Fruit fly (Drosophila melanogaster) whole organism, embryonic: ENCODE data around the gene CG2256.

ENCODE experiments used
- Ada2b ChIP-seq: fragments of 200-800 bp; sonication (Bioruptor generic); IDR thresholded peaks from 2 replicates; pipeline ENCODE4 v1.3.6; 2022; ENCODE audit warnings: missing biosample characterization, missing genetic modification characterization
- Adf1 ChIP-seq: fragments of 200-800 bp; sonication (Bioruptor generic); IDR thresholded peaks from 2 replicates; pipeline ENCODE4 v1.3.6; 2022; ENCODE audit warnings: missing biosample characterization, missing genetic modification characterization
- Aef1 ChIP-seq: fragments of 200-800 bp; sonication (Bioruptor generic); IDR thresholded peaks from 3 replicates; pipeline ENCODE4 v1.3.6; 2022; ENCODE audit warnings: missing biosample characterization, missing genetic modification characterization
- Antp ChIP-seq: fragments of 200-800 bp; sonication (Bioruptor generic); optimal IDR thresholded peaks from 3 replicates; lab custom pipeline; 2016; ENCODE audit warnings: missing biosample characterization, missing genetic modification characterization
- Atf6 ChIP-seq: fragments of 200-800 bp; sonication (Bioruptor generic); IDR thresholded peaks from 2 replicates; pipeline ENCODE4 v1.3.6; 2022; ENCODE audit warnings: missing biosample characterization, missing genetic modification characterization
- B-H1 ChIP-seq: fragments of 200-800 bp; sonication (Bioruptor generic); IDR thresholded peaks from 3 replicates; pipeline ENCODE4 v1.3.6; 2022; ENCODE audit warnings: missing biosample characterization, missing genetic modification characterization
- B-H2 ChIP-seq: fragments of 200-800 bp; sonication (Bioruptor generic); optimal IDR thresholded peaks from 2 replicates; lab custom pipeline; 2018; ENCODE audit warnings: missing biosample characterization, mild to moderate bottlenecking, missing genetic modification characterization
- CG10267 ChIP-seq: fragments of 200-800 bp; sonication (Bioruptor generic); optimal IDR thresholded peaks from 2 replicates; lab custom pipeline; 2018; ENCODE audit warnings: missing biosample characterization, mild to moderate bottlenecking, missing genetic modification characterization, moderate library complexity
- CG2129 ChIP-seq: fragments of 200-800 bp; sonication (Bioruptor generic); IDR thresholded peaks from 2 replicates; pipeline ENCODE4 v1.3.6; 2022; ENCODE audit warnings: missing biosample characterization, missing genetic modification characterization; ENCODE audit not compliant: partially characterized antibody
- CG30403 ChIP-seq: fragments of 200-800 bp; sonication (Bioruptor generic); optimal IDR thresholded peaks from 3 replicates; lab custom pipeline; 2016; ENCODE audit warnings: missing biosample characterization, missing genetic modification characterization
- CG7357 ChIP-seq: fragments of 200-800 bp; sonication (Bioruptor generic); IDR thresholded peaks from 3 replicates; pipeline ENCODE4 v1.3.6; 2022; ENCODE audit warnings: missing biosample characterization, missing genetic modification characterization
- CG7786 ChIP-seq: fragments of 200-800 bp; sonication (Bioruptor generic); optimal IDR thresholded peaks from 2 replicates; lab custom pipeline; 2016; ENCODE audit warnings: missing biosample characterization, missing genetic modification characterization
- CG7839 ChIP-seq: fragments of 200-800 bp; sonication (Bioruptor generic); optimal IDR thresholded peaks from 3 replicates; lab custom pipeline; 2018; ENCODE audit warnings: missing biosample characterization, mild to moderate bottlenecking, missing genetic modification characterization, moderate library complexity
- CG9609 ChIP-seq: fragments of 200-800 bp; sonication (Bioruptor generic); optimal IDR thresholded peaks from 3 replicates; lab custom pipeline; 2016; ENCODE audit warnings: missing biosample characterization, missing genetic modification characterization
- CG9727 ChIP-seq: fragments of 200-800 bp; sonication (Bioruptor generic); optimal IDR thresholded peaks from 3 replicates; lab custom pipeline; 2017; ENCODE audit warnings: missing biosample characterization, mild to moderate bottlenecking, missing genetic modification characterization
- Dbx ChIP-seq: fragments of 200-800 bp; sonication (Bioruptor generic); IDR thresholded peaks from 3 replicates; pipeline ENCODE4 v1.3.6; 2022; ENCODE audit warnings: missing biosample characterization, missing genetic modification characterization
- E2f2 ChIP-seq: fragments of 200-800 bp; sonication (Bioruptor generic); IDR thresholded peaks from 2 replicates; pipeline ENCODE4 v1.3.6; 2022; ENCODE audit warnings: missing biosample characterization, missing genetic modification characterization
- Gug ChIP-seq: fragments of 200-800 bp; sonication (Bioruptor generic); IDR thresholded peaks from 4 replicates; pipeline ENCODE4 v1.3.6; 2022; ENCODE audit warnings: missing biosample characterization, missing genetic modification characterization
- Hmr ChIP-seq: fragments of 200-800 bp; sonication (Bioruptor generic); optimal IDR thresholded peaks from 3 replicates; lab custom pipeline; 2017; ENCODE audit warnings: mild to moderate bottlenecking, missing biosample characterization, missing genetic modification reagents, missing genetic modification characterization
- Hr3 ChIP-seq: fragments of 200-800 bp; sonication (Bioruptor generic); optimal IDR thresholded peaks from 3 replicates; lab custom pipeline; 2016; ENCODE audit warnings: missing biosample characterization, missing genetic modification characterization
- Hsf ChIP-seq: fragments of 200-800 bp; sonication (Bioruptor generic); optimal IDR thresholded peaks from 3 replicates; lab custom pipeline; 2016; ENCODE audit warnings: missing biosample characterization, missing genetic modification characterization
- Med ChIP-seq: fragments of 200-800 bp; sonication (Bioruptor generic); peaks from one replicate; lab custom pipeline; 2016; ENCODE audit warnings: missing biosample characterization, missing genetic modification characterization, mild to moderate bottlenecking, inconsistent platforms, moderate library complexity
- Meics ChIP-seq: fragments of 200-800 bp; sonication (Bioruptor generic); optimal IDR thresholded peaks from 2 replicates; lab custom pipeline; 2017; ENCODE audit warnings: missing biosample characterization, mild to moderate bottlenecking, missing genetic modification characterization
- NFAT ChIP-seq: fragments of 200-800 bp; sonication (Bioruptor generic); IDR thresholded peaks from 2 replicates; pipeline ENCODE4 v1.3.6; 2022; ENCODE audit warnings: missing biosample characterization, missing genetic modification characterization
- NK7.1 ChIP-seq: fragments of 200-800 bp; sonication (Bioruptor generic); optimal IDR thresholded peaks from 3 replicates; lab custom pipeline; 2016; ENCODE audit warnings: missing biosample characterization, missing genetic modification characterization
- PHDP ChIP-seq: fragments of 200-800 bp; sonication (Bioruptor generic); optimal IDR thresholded peaks from 3 replicates; lab custom pipeline; 2018; ENCODE audit warnings: missing biosample characterization, mild to moderate bottlenecking, missing genetic modification characterization, moderate library complexity
- Scr ChIP-seq: fragments of 200-800 bp; sonication (Bioruptor generic); IDR thresholded peaks from 2 replicates; pipeline ENCODE4 v1.3.6; 2022; ENCODE audit warnings: missing biosample characterization, missing genetic modification characterization; ENCODE audit not compliant: partially characterized antibody
- Sry-β ChIP-seq: fragments of 200-800 bp; sonication (Bioruptor generic); optimal IDR thresholded peaks from 2 replicates; lab custom pipeline; 2018; ENCODE audit warnings: missing biosample characterization, mild to moderate bottlenecking, missing genetic modification characterization, moderate library complexity
- Taf1 ChIP-seq: fragments of 200-800 bp; sonication (Bioruptor generic); IDR thresholded peaks from 2 replicates; pipeline ENCODE4 v1.3.6; 2022; ENCODE audit warnings: missing biosample characterization, missing genetic modification characterization
- ab ChIP-seq: fragments of 200-800 bp; sonication (Bioruptor generic); optimal IDR thresholded peaks from 2 replicates; lab custom pipeline; 2016; ENCODE audit warnings: missing biosample characterization, missing genetic modification characterization
- abd-A ChIP-seq: fragments of 200-800 bp; sonication (Bioruptor generic); optimal IDR thresholded peaks from 3 replicates; lab custom pipeline; 2019; ENCODE audit warnings: missing biosample characterization, mild to moderate bottlenecking, missing genetic modification characterization, moderate library complexity
- al ChIP-seq: fragments of 200-800 bp; sonication (Bioruptor generic); IDR thresholded peaks from 2 replicates; pipeline ENCODE4 v1.3.6; 2022; ENCODE audit warnings: missing biosample characterization, missing genetic modification characterization
- ase ChIP-seq: fragments of 200-800 bp; sonication (Bioruptor generic); IDR thresholded peaks from 3 replicates; pipeline ENCODE4 v1.3.6; 2022; ENCODE audit warnings: missing biosample characterization, missing genetic modification characterization
- bab2 ChIP-seq: fragments of 200-800 bp; sonication (Bioruptor generic); optimal IDR thresholded peaks from 2 replicates; lab custom pipeline; 2016; ENCODE audit warnings: missing biosample characterization, missing genetic modification characterization
- dpn ChIP-seq, 2 experiments: fragments of 200-800 bp; sonication (Bioruptor generic); optimal IDR thresholded peaks; 3 replicates each; lab custom pipeline; 2016; ENCODE audit warnings: missing biosample characterization in 2 of 2, missing genetic modification characterization in 2 of 2
- esg ChIP-seq: fragments of 200-800 bp; sonication (Bioruptor generic); conservative IDR thresholded peaks from 2 replicates; pipeline ENCODE4 v1.3.6; 2022; ENCODE audit warnings: missing biosample characterization, missing genetic modification characterization
- ewg ChIP-seq: fragments of 200-800 bp; sonication (Bioruptor generic); optimal IDR thresholded peaks from 3 replicates; lab custom pipeline; 2017; ENCODE audit warnings: mild to moderate bottlenecking, missing biosample characterization, missing genetic modification reagents, missing genetic modification characterization
- ftz-f1 ChIP-seq: fragments of 200-800 bp; sonication (Bioruptor generic); optimal IDR thresholded peaks from 2 replicates; lab custom pipeline; 2016; ENCODE audit warnings: missing biosample characterization, missing genetic modification characterization
- fu2 ChIP-seq: fragments of 200-800 bp; sonication (Bioruptor generic); optimal IDR thresholded peaks from 2 replicates; lab custom pipeline; 2016; ENCODE audit warnings: missing biosample characterization, missing genetic modification characterization
- hkb ChIP-seq, 2 experiments: fragments of 200-800 bp in 1 of 2; fragments of >200 bp in 1 of 2; sonication (Bioruptor generic) in 1 of 2; IDR thresholded peaks in 1 of 2; optimal IDR thresholded peaks in 1 of 2; 2 replicates each; pipeline versions ENCODE4 v1.3.6 to Lab custom; 2017 to 2022; ENCODE audit warnings: missing biosample characterization in 1 of 2, missing genetic modification characterization in 1 of 2
- jigr1 ChIP-seq: fragments of 200-800 bp; sonication (Bioruptor generic); IDR thresholded peaks from 3 replicates; pipeline ENCODE4 v1.3.6; 2022; ENCODE audit warnings: missing biosample characterization, missing genetic modification characterization
- lmd ChIP-seq: fragments of 200-800 bp; sonication (Bioruptor generic); IDR thresholded peaks from 2 replicates; pipeline ENCODE4 v1.3.6; 2022; ENCODE audit warnings: missing biosample characterization, missing genetic modification characterization
- pb ChIP-seq: fragments of 200-800 bp; sonication (Bioruptor generic); optimal IDR thresholded peaks from 3 replicates; lab custom pipeline; 2016; ENCODE audit warnings: missing biosample characterization, missing genetic modification characterization
- ranshi ChIP-seq: fragments of 200-800 bp; sonication (Bioruptor generic); IDR thresholded peaks from 2 replicates; pipeline ENCODE4 v1.3.6; 2022; ENCODE audit warnings: missing biosample characterization, missing genetic modification characterization
- row ChIP-seq: fragments of 200-800 bp; sonication (Bioruptor generic); IDR thresholded peaks from 3 replicates; pipeline ENCODE4 v1.3.6; 2022; ENCODE audit warnings: missing biosample characterization, missing genetic modification characterization
- schlank ChIP-seq: fragments of 200-800 bp; sonication (Bioruptor generic); optimal IDR thresholded peaks from 2 replicates; lab custom pipeline; 2018; ENCODE audit warnings: missing biosample characterization, mild to moderate bottlenecking, missing genetic modification characterization
- seq ChIP-seq: fragments of 200-800 bp; sonication (Bioruptor generic); IDR thresholded peaks from 2 replicates; pipeline ENCODE4 v1.3.6; 2022; ENCODE audit warnings: missing biosample characterization, missing genetic modification characterization
- sna ChIP-seq: fragments of 200-800 bp; sonication (Bioruptor generic); IDR thresholded peaks from 2 replicates; pipeline ENCODE4 v1.3.6; 2022; ENCODE audit warnings: missing biosample characterization, missing genetic modification characterization; ENCODE audit not compliant: partially characterized antibody
- tgo ChIP-seq: fragments of 200-800 bp; sonication (Bioruptor generic); IDR thresholded peaks from 3 replicates; pipeline ENCODE4 v1.3.6; 2022; ENCODE audit warnings: missing biosample characterization, missing genetic modification characterization
- tin ChIP-seq: fragments of 200-800 bp; sonication (Bioruptor generic); optimal IDR thresholded peaks from 3 replicates; lab custom pipeline; 2016; ENCODE audit warnings: missing biosample characterization, missing genetic modification characterization
- wdn ChIP-seq: fragments of 200-800 bp; sonication (Bioruptor generic); IDR thresholded peaks from 2 replicates; pipeline ENCODE4 v1.3.6; 2022; ENCODE audit warnings: missing biosample characterization, missing genetic modification characterization

CG2256 gene

DNA sequence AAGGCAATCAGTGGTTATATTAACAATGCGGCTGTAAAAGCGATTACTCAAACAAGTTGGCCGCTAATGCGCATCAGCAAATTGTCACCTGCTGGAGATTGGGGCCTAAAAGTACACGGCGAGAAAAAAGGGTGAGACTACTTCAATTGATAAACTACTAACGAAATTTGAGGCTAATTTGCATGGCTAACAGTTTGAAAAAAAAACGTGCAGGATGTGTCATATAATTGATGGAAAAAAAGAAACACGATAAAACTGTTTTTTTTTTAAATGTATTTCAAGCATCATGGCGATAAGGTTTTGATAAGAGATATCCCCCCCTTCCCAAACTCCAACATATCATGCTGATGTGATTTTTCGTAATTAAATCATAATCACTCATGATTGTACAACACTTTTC is 25.7 kb upstream of the CG2256 start (continued):
- TF ChIP-seq Gug (no peak), Med (peak; percentile 53), schlank (tag; lab: Kevin White, UChicago) (peak; percentile 20), row (GFP tag; lab: Robert Waterston, UW) (peak; percentile 66), PHDP (peak; percentile 29), sna (no peak), Hr3 (GFP tag; lab: Kevin White, UChicago) (no peak), Meics (GFP tag; lab: Kevin White, UChicago) (peak; percentile 67), lmd (GFP tag; lab: Robert Waterston, UW) (peak; percentile 36; the same call in 1 of the 2 replicates), dpn (GFP tag; optimal IDR thresholded peaks at IDR 0.05; lab: Kevin White, UChicago) (peak; percentile 7 to 52), Dbx (GFP tag; lab: Robert Waterston, UW) (peak; percentile 62; the same call in 2 of the 3 replicates), CG7786 (GFP tag; lab: Kevin White, UChicago) (peak; percentile 4), NFAT (GFP tag; lab: Robert Waterston, UW) (0 out of 2 replicates have a peak, but pooled peaks have one; percentile 3), Ada2b (GFP tag; lab: Robert Waterston, UW) (peak; percentile 16; the same call in 1 of the 2 replicates), seq (no peak), Antp (GFP tag; lab: Kevin White, UChicago) (peak; percentile 5), ftz-f1 (no peak), Taf1 (GFP tag; lab: Robert Waterston, UW) (0 out of 2 replicates have a peak, but pooled peaks have one; percentile 25), Aef1 (GFP tag; lab: Robert Waterston, UW) (peak; percentile 41; the same call in 1 of the 3 replicates), bab2 (GFP tag; lab: Kevin White, UChicago) (peak; percentile 30), B-H1 (GFP tag; lab: Robert Waterston, UW) (no peak; the same call in 2 of the 3 replicates), ase (GFP tag; lab: Robert Waterston, UW) (no peak), abd-A (no peak), ranshi (GFP tag; lab: Robert Waterston, UW) (peak; percentile 15; the same call in 1 of the 2 replicates), ewg (GFP tag; lab: Kevin White, UChicago) (no peak), CG10267 (tag; lab: Kevin White, UChicago) (no peak), NK7.1 (peak; percentile 11), ab (GFP tag; lab: Kevin White, UChicago) (no peak), tin (no peak), Scr (GFP tag; lab: Robert Waterston, UW) (no peak), wdn (GFP tag; lab: Robert Waterston, UW) (0 out of 2 replicates have a peak, but pooled peaks have one; percentile 22), CG30403 (GFP tag; lab: Kevin White, UChicago) (peak; percentile 30), Adf1 (GFP tag; lab: Robert Waterston, UW) (peak; percentile 11; the same call in 1 of the 2 replicates), Hmr (peak; percentile 69), esg (GFP tag; lab: Robert Waterston, UW) (peak; percentile 36; the same call in 1 of the 2 replicates), Atf6 (GFP tag; lab: Robert Waterston, UW) (peak; percentile 57; the same call in 1 of the 2 replicates), fu2 (GFP tag; lab: Kevin White, UChicago) (peak; percentile 2), B-H2 (GFP tag; lab: Kevin White, UChicago) (no peak), E2f2 (no peak), CG9727 (GFP tag; lab: Kevin White, UChicago) (peak; percentile 17), tgo (GFP tag; lab: Robert Waterston, UW) (peak; percentile 38; the same call in 1 of the 3 replicates), jigr1 (GFP tag; lab: Robert Waterston, UW) (0 out of 3 replicates have a peak, but pooled peaks have one; percentile 16), Sry-β (GFP tag; lab: Kevin White, UChicago) (no peak), CG7839 (tag; lab: Kevin White, UChicago) (peak; percentile 53), hkb (optimal IDR thresholded peaks at IDR 0.05; lab: Kevin White, UChicago) (no peak), hkb (GFP tag; IDR thresholded peaks at IDR 0.05; lab: Robert Waterston, UW) (peak; percentile 39; the same call in 1 of the 2 replicates), Hsf (peak; percentile 1), pb (GFP tag; lab: Kevin White, UChicago) (peak; percentile 17), al (GFP tag; lab: Robert Waterston, UW) (peak; percentile 47), CG9609 (GFP tag; lab: Kevin White, UChicago) (no peak), CG7357 (GFP tag; lab: Robert Waterston, UW) (no peak), CG2129 (GFP tag; lab: Robert Waterston, UW) (no peak)
